Worm (Caenorhabditis elegans) whole organism, late embryonic: ENCODE results near the gene C05A2.4.
A peak's percentile ranks its signal among the peaks of the same experiment; 100 is the strongest.

Experiments
- C38D4.7 ChIP-seq: fragments of 200-800 bp; sonication (Bioruptor generic); optimal IDR thresholded peaks from 2 replicates; lab custom pipeline; 2018; ENCODE audit warnings: mild to moderate bottlenecking, missing genetic modification characterization, moderate library complexity, missing compliant biosample characterization
- K02D7.2 ChIP-seq: sonication (generic microtip); optimal IDR thresholded peaks from 2 replicates; lab custom pipeline; 2017; ENCODE audit warnings: mild to moderate bottlenecking, missing genetic modification characterization, missing compliant biosample characterization
- T23F11.4 ChIP-seq: fragments of 200-800 bp; sonication (Bioruptor generic); optimal IDR thresholded peaks from 2 replicates; lab custom pipeline; 2018; ENCODE audit warnings: mild to moderate bottlenecking, missing genetic modification characterization, missing compliant biosample characterization
- ceh-18 ChIP-seq: sonication (generic microtip); optimal IDR thresholded peaks from 2 replicates; lab custom pipeline; 2016; ENCODE audit warnings: missing genetic modification characterization, missing compliant biosample characterization
- ceh-19 ChIP-seq: fragments of 200-800 bp; sonication (Bioruptor generic); optimal IDR thresholded peaks from 2 replicates; lab custom pipeline; 2018; ENCODE audit warnings: mild to moderate bottlenecking, missing genetic modification characterization, missing compliant biosample characterization
- ceh-34 ChIP-seq: sonication (generic microtip); optimal IDR thresholded peaks from 2 replicates; lab custom pipeline; 2016; ENCODE audit warnings: mild to moderate bottlenecking, missing genetic modification characterization, missing compliant biosample characterization
- ceh-45 ChIP-seq: fragments of 200-800 bp; sonication (Bioruptor generic); IDR thresholded peaks from 2 replicates; pipeline ENCODE4 v1.3.6; 2022; ENCODE audit warnings: missing genetic modification reagents, missing genetic modification characterization, missing compliant biosample characterization
- ceh-6 ChIP-seq: fragments of 200-800 bp; sonication (Bioruptor generic); optimal IDR thresholded peaks from 2 replicates; lab custom pipeline; 2018; ENCODE audit warnings: mild to moderate bottlenecking, missing genetic modification characterization, missing compliant biosample characterization
- ceh-9 ChIP-seq: sonication (generic microtip); optimal IDR thresholded peaks from 2 replicates; lab custom pipeline; 2016; ENCODE audit warnings: mild to moderate bottlenecking, missing genetic modification characterization, inconsistent platforms, missing compliant biosample characterization
- che-1 ChIP-seq: sonication (generic microtip); optimal IDR thresholded peaks from 2 replicates; lab custom pipeline; 2016; ENCODE audit warnings: mild to moderate bottlenecking, missing genetic modification characterization, missing compliant biosample characterization
- dmd-4 ChIP-seq: sonication (generic microtip); optimal IDR thresholded peaks from 2 replicates; lab custom pipeline; 2016; ENCODE audit warnings: borderline replicate concordance, missing genetic modification characterization, missing compliant biosample characterization
- dve-1 ChIP-seq: sonication (generic microtip); optimal IDR thresholded peaks from 2 replicates; lab custom pipeline; 2017; ENCODE audit warnings: antibody characterized with exemption, mild to moderate bottlenecking, missing genetic modification characterization, missing compliant biosample characterization
- elt-2 ChIP-seq: sonication (generic microtip); optimal IDR thresholded peaks from 2 replicates; lab custom pipeline; 2016; ENCODE audit warnings: missing genetic modification reagents, missing genetic modification characterization, missing compliant biosample characterization
- fkh-6 ChIP-seq: sonication (generic microtip); optimal IDR thresholded peaks from 2 replicates; lab custom pipeline; 2016; ENCODE audit warnings: missing genetic modification characterization, missing compliant biosample characterization
- hlh-8 ChIP-seq: sonication (generic microtip); optimal IDR thresholded peaks from 2 replicates; lab custom pipeline; 2016; ENCODE audit warnings: missing genotype, missing genetic modification characterization, missing compliant biosample characterization
- lim-6 ChIP-seq: sonication (generic microtip); optimal IDR thresholded peaks from 2 replicates; lab custom pipeline; 2016; ENCODE audit warnings: missing genetic modification characterization, missing compliant biosample characterization
- madf-2 ChIP-seq: sonication (generic microtip); optimal IDR thresholded peaks from 2 replicates; lab custom pipeline; 2017; ENCODE audit warnings: missing genetic modification characterization, missing compliant biosample characterization
- mec-3 ChIP-seq: sonication (generic microtip); optimal IDR thresholded peaks from 2 replicates; lab custom pipeline; 2016; ENCODE audit warnings: borderline replicate concordance, missing genetic modification characterization, missing compliant biosample characterization
- nfya-1 ChIP-seq: sonication (generic microtip); optimal IDR thresholded peaks from 2 replicates; lab custom pipeline; 2017; ENCODE audit warnings: missing genetic modification characterization, mild to moderate bottlenecking, missing compliant biosample characterization, antibody characterized with exemption, moderate library complexity
- nhr-11 ChIP-seq: fragments of 150-350 bp; optimal IDR thresholded peaks from 2 replicates; lab custom pipeline; 2014; ENCODE audit warnings: missing biosample characterization, missing genetic modification characterization
- nhr-232 ChIP-seq: sonication (generic microtip); optimal IDR thresholded peaks from 2 replicates; lab custom pipeline; 2016; ENCODE audit warnings: missing genetic modification characterization, missing compliant biosample characterization
- odd-2 ChIP-seq: sonication (generic microtip); optimal IDR thresholded peaks from 2 replicates; lab custom pipeline; 2017; ENCODE audit warnings: antibody characterized with exemption, mild to moderate bottlenecking, missing genetic modification characterization, missing compliant biosample characterization
- pat-9 ChIP-seq: fragments of 200-800 bp; sonication (Bioruptor generic); optimal IDR thresholded peaks from 2 replicates; lab custom pipeline; 2018; ENCODE audit warnings: mild to moderate bottlenecking, missing genetic modification characterization, moderate library complexity, missing compliant biosample characterization
- pha-2 ChIP-seq: sonication (generic microtip); optimal IDR thresholded peaks from 2 replicates; lab custom pipeline; 2017; ENCODE audit warnings: mild to moderate bottlenecking, missing genetic modification characterization, missing compliant biosample characterization
- pqm-1 ChIP-seq: sonication (generic microtip); optimal IDR thresholded peaks from 2 replicates; lab custom pipeline; 2016; ENCODE audit warnings: missing genetic modification characterization, missing compliant biosample characterization
- ref-2 ChIP-seq: sonication (generic microtip); optimal IDR thresholded peaks from 2 replicates; lab custom pipeline; 2016; ENCODE audit warnings: missing genetic modification characterization, missing compliant biosample characterization
- sox-2 ChIP-seq: fragments of 200-800 bp; sonication (Bioruptor generic); IDR thresholded peaks from 2 replicates; pipeline ENCODE4 v1.3.6; 2022; ENCODE audit warnings: missing genetic modification reagents, missing genetic modification characterization, missing compliant biosample characterization
- tbx-2 ChIP-seq: sonication (generic microtip); optimal IDR thresholded peaks from 2 replicates; lab custom pipeline; 2016; ENCODE audit warnings: missing genetic modification characterization, missing compliant biosample characterization
- unc-42 ChIP-seq: sonication (generic microtip); optimal IDR thresholded peaks from 2 replicates; lab custom pipeline; 2016; ENCODE audit warnings: missing genotype, missing genetic modification characterization, missing compliant biosample characterization
- unc-55 ChIP-seq: sonication (generic microtip); optimal IDR thresholded peaks from 2 replicates; lab custom pipeline; 2017; ENCODE audit warnings: missing biosample characterization, missing genetic modification reagents, missing genetic modification characterization
- unc-86 ChIP-seq: sonication (generic microtip); optimal IDR thresholded peaks from 2 replicates; lab custom pipeline; 2016; ENCODE audit warnings: missing genetic modification characterization, missing compliant biosample characterization
- zip-5 ChIP-seq: sonication (generic microtip); optimal IDR thresholded peaks from 2 replicates; lab custom pipeline; 2016; ENCODE audit warnings: missing genetic modification characterization, missing compliant biosample characterization
- ztf-16 ChIP-seq: sonication (generic microtip); optimal IDR thresholded peaks from 2 replicates; lab custom pipeline; 2017; ENCODE audit warnings: missing genetic modification characterization, missing compliant biosample characterization

The C05A2.4 gene

ce11 chrV:10687601-10688000 lies 7.7 kb upstream of the C05A2.4 start, which contains the start of gene F29F11.20:
TSS of gene F29F11.20 (plus strand) at chrV:10687901.
- TF ChIP-seq pqm-1 (tag; lab: Kevin White, UChicago) (no peak), fkh-6 (no peak), K02D7.2 (no peak), pat-9 (tag; lab: Kevin White, UChicago) (no peak), sox-2 (GFP tag; lab: Robert Waterston, UW) (no peak)

DNA sequence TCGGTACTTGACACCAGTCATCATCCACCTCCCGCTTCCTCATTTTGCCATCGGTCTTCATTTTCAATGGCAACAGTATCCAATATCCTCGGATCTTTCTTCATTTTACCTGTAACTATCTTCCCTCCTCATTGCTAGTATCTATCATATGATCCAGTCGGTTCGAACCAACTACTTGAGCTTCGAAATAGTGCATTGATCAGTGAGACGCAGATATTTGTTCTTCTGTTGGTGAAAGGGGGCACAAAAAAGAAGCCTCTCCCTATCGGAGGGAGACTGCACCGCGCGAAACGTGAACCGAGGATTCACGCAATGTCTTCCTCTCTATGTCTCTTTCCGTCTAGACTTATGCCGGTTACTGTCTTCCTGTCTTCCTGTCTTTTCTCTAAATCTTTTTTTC lies 4.0 kb upstream of the C05A2.4 start:
- TF ChIP-seq madf-2 (tag; lab: Kevin White, UChicago) (no peak), ceh-6 (GFP tag; lab: Kevin White, UChicago) (no peak), nhr-232 (tag; lab: Kevin White, UChicago) (no peak), tbx-2 (no peak), T23F11.4 (no peak), ceh-18 (tag; lab: Kevin White, UChicago) (no peak), ceh-34 (tag; lab: Kevin White, UChicago) (no peak), unc-55 (GFP tag; lab: Kevin White, UChicago) (no peak), odd-2 (tag; lab: Kevin White, UChicago) (no peak), unc-42 (no peak), pat-9 (tag; lab: Kevin White, UChicago) (no peak), zip-5 (no peak)
- TF ChIP-seq, all 69 proteins: peak for 0

- TF ChIP-seq pqm-1 (tag; lab: Kevin White, UChicago) (peak; percentile 42), elt-2 (tag; lab: Kevin White, UChicago) (peak; percentile 84), ztf-16 (tag; lab: Kevin White, UChicago) (no peak)
- TF ChIP-seq, all 69 proteins: peak for 2
These were observed 1.5 kb upstream of the C05A2.4 start for ce11 chrV:10693749-10694148.

DNA sequence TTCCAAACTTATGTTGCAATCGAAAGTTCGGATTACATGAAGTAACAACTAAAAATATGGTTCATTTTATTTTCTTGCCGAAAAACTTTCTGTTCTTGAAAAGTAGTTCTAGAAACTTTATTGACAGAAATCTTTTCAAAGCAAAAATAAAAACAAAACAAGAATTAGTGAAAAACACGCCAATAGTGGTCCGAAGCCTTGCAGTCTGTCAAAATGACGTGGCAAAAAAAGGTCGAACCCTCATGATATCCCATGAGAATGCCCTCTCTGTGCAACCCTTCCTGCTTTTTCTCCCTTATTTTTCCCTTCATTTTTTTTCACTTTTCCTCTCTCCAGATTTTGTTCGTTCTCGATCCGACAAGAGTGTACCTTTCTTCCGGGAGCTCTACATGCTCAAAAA lies 3.8 kb downstream of the C05A2.4 start:
- TF ChIP-seq nhr-11 (tag; lab: Kevin White, UChicago) = no peak
- no peak for TF ChIP-seq ref-2 (tag; lab: Kevin White, UChicago)
- TF ChIP-seq pat-9 (tag; lab: Kevin White, UChicago) = no peak
- TF ChIP-seq ceh-9 = no peak
- no peak for TF ChIP-seq dve-1 (tag; lab: Kevin White, UChicago)
- no peak for TF ChIP-seq elt-2 (tag; lab: Kevin White, UChicago)
- TF ChIP-seq unc-86 = no peak
- TF ChIP-seq pha-2 (tag; lab: Kevin White, UChicago) = no peak
- TF ChIP-seq nhr-232 (tag; lab: Kevin White, UChicago) = no peak
- no peak for TF ChIP-seq mec-3 (tag; lab: Kevin White, UChicago)
- TF ChIP-seq lim-6 (tag; lab: Kevin White, UChicago) = no peak
- no peak for TF ChIP-seq hlh-8 (tag; lab: Kevin White, UChicago)
- TF ChIP-seq dmd-4 (tag; lab: Kevin White, UChicago) = no peak
- no peak for TF ChIP-seq pqm-1 (tag; lab: Kevin White, UChicago)
- TF ChIP-seq ceh-19 (GFP tag; lab: Kevin White, UChicago) = no peak
- TF ChIP-seq sox-2 (GFP tag; lab: Robert Waterston, UW) = no peak
- no peak for TF ChIP-seq ceh-45 (GFP tag; lab: Robert Waterston, UW)
- TF ChIP-seq che-1 = no peak

ce11 chrV:10702249-10702648 lies 7.0 kb downstream of the C05A2.4 start, which contains the start of gene pph-1:
TSS of gene pph-1 (plus strand) at chrV:10702549.
- TF ChIP-seq C38D4.7 (GFP tag; lab: Kevin White, UChicago) = no peak
- TF ChIP-seq nfya-1 = no peak
- no peak for TF ChIP-seq fkh-6
